Fruit fly (Drosophila melanogaster) whole organism, adult: Measurements from ENCODE around the gene CG44477.

Source experiments
- CG12768 ChIP-seq: fragments of 200-800 bp; sonication (Bioruptor generic); optimal IDR thresholded peaks from 2 replicates; lab custom pipeline; 2017; ENCODE audit warnings: missing biosample characterization, missing genetic modification characterization, mild to moderate bottlenecking, moderate library complexity, missing genetic modification reagents
- CG1620 ChIP-seq: fragments of 200-800 bp; sonication (Bioruptor generic); optimal IDR thresholded peaks from 2 replicates; lab custom pipeline; 2016; ENCODE audit warnings: missing biosample characterization, missing genetic modification characterization
- CG33017 ChIP-seq: fragments of 200-800 bp; sonication (Bioruptor generic); optimal IDR thresholded peaks from 2 replicates; lab custom pipeline; 2018; ENCODE audit warnings: missing biosample characterization, mild to moderate bottlenecking, missing genetic modification characterization, moderate library complexity
- CG7101 ChIP-seq: fragments of 200-800 bp; sonication (Bioruptor generic); optimal IDR thresholded peaks from 2 replicates; lab custom pipeline; 2018; ENCODE audit warnings: missing biosample characterization, mild to moderate bottlenecking, missing genetic modification characterization, moderate library complexity
- bab1 ChIP-seq: fragments of 200-800 bp; sonication (Bioruptor generic); optimal IDR thresholded peaks from 3 replicates; lab custom pipeline; 2019; ENCODE audit warnings: missing biosample characterization, mild to moderate bottlenecking, missing genetic modification characterization, moderate library complexity
- cnc ChIP-seq, 2 experiments: fragments of >200 bp; optimal IDR thresholded peaks; 2 replicates each; lab custom pipeline; 2017
- pad ChIP-seq: fragments of 200-800 bp; sonication (Bioruptor generic); optimal IDR thresholded peaks from 3 replicates; lab custom pipeline; 2017; ENCODE audit warnings: missing biosample characterization, missing genetic modification characterization, mild to moderate bottlenecking, moderate library complexity, missing genetic modification reagents
- tj ChIP-seq: fragments of 200-800 bp; sonication (Bioruptor generic); optimal IDR thresholded peaks from 3 replicates; lab custom pipeline; 2017; ENCODE audit warnings: missing biosample characterization, mild to moderate bottlenecking, missing genetic modification characterization, moderate library complexity
- toe ChIP-seq: fragments of 200-800 bp; sonication (Bioruptor generic); optimal IDR thresholded peaks from 2 replicates; lab custom pipeline; 2016; ENCODE audit warnings: missing biosample characterization, missing genetic modification characterization

DNA sequence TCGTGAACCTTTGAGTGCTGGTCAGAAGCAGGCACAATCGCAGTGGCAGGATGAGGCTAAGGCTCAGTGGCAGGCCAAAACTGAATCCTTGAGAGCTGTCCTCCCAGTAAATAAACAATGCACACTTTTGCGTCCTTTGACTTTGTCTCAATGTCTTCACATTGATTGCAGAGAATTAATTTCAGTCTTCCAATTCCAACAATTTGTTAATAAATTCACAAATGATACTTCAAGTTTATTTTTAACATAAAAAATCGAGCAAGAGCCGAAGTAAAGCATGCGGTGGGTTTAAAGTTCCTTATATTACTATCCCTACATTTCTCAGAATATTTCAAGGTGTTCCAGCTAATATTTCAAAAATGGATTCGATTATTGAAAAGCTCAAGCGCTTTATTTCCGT, 5.9 kb upstream of the CG44477 start, which contains the start of gene CG43167:
- TF ChIP-seq CG12768 = no peak
- no peak for TF ChIP-seq pad (GFP tag; lab: Kevin White, UChicago)
- TF ChIP-seq CG7101 (tag; lab: Kevin White, UChicago) = no peak
- no peak for TF ChIP-seq tj (GFP tag; lab: Kevin White, UChicago)
- TF ChIP-seq cnc (optimal IDR thresholded peaks at IDR 0.05; lab: Kevin White, UChicago) = no peak
- no peak for TF ChIP-seq CG1620 (GFP tag; lab: Kevin White, UChicago)
- no peak for TF ChIP-seq CG33017
- TF ChIP-seq bab1 = no peak
- TF ChIP-seq toe (GFP tag; lab: Kevin White, UChicago) = no peak
